Worm (Caenorhabditis elegans): Measurements from ENCODE around the gene F58H1.7.

The F58H1.7 gene

DNA sequence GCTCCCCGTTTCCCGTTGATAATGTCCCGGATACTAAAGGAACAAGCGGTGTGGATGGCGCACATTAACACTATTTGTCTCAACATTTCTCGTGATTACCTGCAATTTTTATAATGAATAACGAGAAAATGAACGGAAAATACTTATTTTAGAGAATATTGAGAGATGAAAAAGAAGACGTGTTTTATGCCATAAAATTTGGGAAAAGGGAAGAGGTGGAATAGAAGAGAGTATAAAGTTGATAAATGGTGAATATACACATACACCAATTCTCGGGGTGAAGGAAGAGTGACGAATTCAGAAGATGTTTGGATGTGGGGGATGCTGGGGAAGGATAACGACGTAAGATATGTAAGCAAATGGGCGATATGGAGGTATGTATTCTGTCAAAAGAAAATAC lies at the start of gene F58H1.7:
Gene F58H1.7, minus strand, starts transcription at position 101 of the 400 bp plus-strand sequence.
- TF ChIP-seq let-607 (tag; optimal IDR thresholded peaks at IDR 0.05): no peak
- no peak for TF ChIP-seq aptf-2 (GFP tag; conservative IDR thresholded peaks at IDR 0.05)
- no peak for TF ChIP-seq efl-1 (GFP tag; optimal IDR thresholded peaks at IDR 0.05)
- TF ChIP-seq Y67H2A.10 (GFP tag; conservative IDR thresholded peaks at IDR 0.05): no peak
- no peak for TF ChIP-seq ama-1 (optimal IDR thresholded peaks at IDR 0.05)
- no peak for TF ChIP-seq ama-1 (GFP tag; optimal IDR thresholded peaks at IDR 0.05)
- TF ChIP-seq bed-1 (GFP tag; IDR thresholded peaks at IDR 0.05): no peak
- no peak for TF ChIP-seq dpl-1 (GFP tag; optimal IDR thresholded peaks at IDR 0.05)
- TF ChIP-seq let-526 (GFP tag; IDR thresholded peaks at IDR 0.05): no peak
- no peak for TF ChIP-seq F37B4.10 (GFP tag; IDR thresholded peaks at IDR 0.05)
- no peak for TF ChIP-seq C17E4.6 (GFP tag; IDR thresholded peaks at IDR 0.05)
- TF ChIP-seq xnd-1 (tag; optimal IDR thresholded peaks at IDR 0.05): no peak
- TF ChIP-seq rcor-1 (GFP tag; IDR thresholded peaks at IDR 0.05): no peak
- TF ChIP-seq ztf-18 (tag; optimal IDR thresholded peaks at IDR 0.05): no peak
- no peak for TF ChIP-seq snpc-3.4 (tag; optimal IDR thresholded peaks at IDR 0.05)
- no peak for TF ChIP-seq lsy-27 (tag; optimal IDR thresholded peaks at IDR 0.05; ENCODE audit: borderline replicate concordance, insufficient read depth)
- no peak for TF ChIP-seq lin-26 (GFP tag; IDR thresholded peaks at IDR 0.05)

- TF ChIP-seq ets-4 (GFP tag; optimal IDR thresholded peaks at IDR 0.05) (no peak), attf-6 (GFP tag; IDR thresholded peaks at IDR 0.05) (no peak), ceh-40 (GFP tag; IDR thresholded peaks at IDR 0.05) (no peak), nhr-80 (tag; optimal IDR thresholded peaks at IDR 0.05) (peak; percentile 21)
These were observed 48.7 kb upstream of the F58H1.7 start, which contains the start of gene add-2 for ce11 chrV:12013298-12013697. Gene add-2, minus strand, starts transcription at chrV:12013406.

DNA sequence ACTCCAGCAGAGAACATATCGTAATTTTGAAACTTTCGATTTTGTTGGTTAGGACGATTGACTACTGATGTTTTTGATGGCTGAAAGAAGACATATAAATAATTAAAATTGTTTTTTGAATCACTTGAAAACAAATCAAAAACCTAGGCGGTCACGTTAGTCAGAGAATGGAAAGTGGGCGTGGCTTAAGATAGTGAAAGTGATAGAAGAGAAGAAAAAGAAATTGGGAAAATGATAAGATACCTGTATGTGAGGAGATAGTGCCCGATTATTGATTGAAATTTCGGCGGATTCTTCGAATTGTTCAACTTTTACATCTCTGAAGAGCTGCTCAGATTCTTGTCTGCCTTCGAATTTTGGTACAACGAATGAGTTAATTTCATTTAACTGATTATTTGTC lies 47.1 kb upstream of the F58H1.7 start:
- no peak for TF ChIP-seq dox-1 (GFP tag; IDR thresholded peaks at IDR 0.05)
- no peak for TF ChIP-seq somi-1 (GFP tag; optimal IDR thresholded peaks at IDR 0.05)
- TF ChIP-seq K12H6.12 (tag; optimal IDR thresholded peaks at IDR 0.05): no peak
- TF ChIP-seq egrh-3 (GFP tag; IDR thresholded peaks at IDR 0.05): no peak
- no peak for TF ChIP-seq lin-40 (tag; optimal IDR thresholded peaks at IDR 0.05)
- no peak for TF ChIP-seq C06A6.2 (GFP tag; conservative IDR thresholded peaks at IDR 0.05)
- TF ChIP-seq cebp-1 (GFP tag; IDR thresholded peaks at IDR 0.05): no peak
- no peak for TF ChIP-seq cebp-1 (tag; optimal IDR thresholded peaks at IDR 0.05)
- TF ChIP-seq mel-28 (tag; optimal IDR thresholded peaks at IDR 0.05; ENCODE audit: borderline replicate concordance): no peak
- TF ChIP-seq lsy-27 (tag; optimal IDR thresholded peaks at IDR 0.05; ENCODE audit: borderline replicate concordance, insufficient read depth): no peak
- no peak for TF ChIP-seq nfya-1 (tag; optimal IDR thresholded peaks at IDR 0.05; ENCODE audit: borderline replicate concordance, insufficient read depth)
- no peak for TF ChIP-seq rcor-1 (GFP tag; IDR thresholded peaks at IDR 0.05)
- TF ChIP-seq K11D2.4 (GFP tag; IDR thresholded peaks at IDR 0.05): no peak
- TF ChIP-seq him-1 (tag; optimal IDR thresholded peaks at IDR 0.05): no peak
- no peak for TF ChIP-seq mes-4 (tag; optimal IDR thresholded peaks at IDR 0.05)
- no peak for TF ChIP-seq F23B12.7 (tag; optimal IDR thresholded peaks at IDR 0.05; ENCODE audit: insufficient read depth)
- no peak for TF ChIP-seq T07F8.4 (tag; optimal IDR thresholded peaks at IDR 0.05)
- TF ChIP-seq dpl-1 (GFP tag; optimal IDR thresholded peaks at IDR 0.05): no peak

DNA sequence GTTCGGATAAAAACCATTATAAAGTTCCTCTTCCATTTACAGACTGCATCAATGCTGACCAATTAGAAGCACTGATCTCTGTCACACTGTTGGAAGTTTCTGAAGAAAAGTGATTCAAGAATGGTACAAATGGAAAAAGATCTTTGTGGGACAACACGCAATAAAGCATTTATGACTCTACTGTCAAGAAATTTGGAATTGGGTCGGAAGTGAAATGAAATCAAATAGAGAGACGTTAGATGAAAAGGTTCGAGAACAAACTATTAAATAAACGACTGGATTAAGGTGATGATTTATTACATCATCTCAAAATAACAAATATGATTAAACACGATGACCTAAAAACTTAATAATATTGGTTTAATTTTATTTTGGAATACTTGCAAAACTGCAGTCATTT lies 41.9 kb upstream of the F58H1.7 start, which contains the start of gene F57F5.3:
Gene F57F5.3, minus strand, starts transcription at position 101 of the 400 bp plus-strand sequence.
- TF ChIP-seq aptf-2 (GFP tag; conservative IDR thresholded peaks at IDR 0.05): no peak
- no peak for TF ChIP-seq chd-7 (tag; optimal IDR thresholded peaks at IDR 0.05)
- no peak for TF ChIP-seq F39B2.1 (GFP tag; IDR thresholded peaks at IDR 0.05)
- TF ChIP-seq mcd-1 (GFP tag; IDR thresholded peaks at IDR 0.05): no peak
- TF ChIP-seq unc-130 (GFP tag; optimal IDR thresholded peaks at IDR 0.05): no peak
- TF ChIP-seq xnd-1 (tag; optimal IDR thresholded peaks at IDR 0.05): no peak
- TF ChIP-seq cebp-1 (GFP tag; IDR thresholded peaks at IDR 0.05): no peak
- TF ChIP-seq cebp-1 (tag; optimal IDR thresholded peaks at IDR 0.05): no peak
- no peak for TF ChIP-seq dox-1 (GFP tag; IDR thresholded peaks at IDR 0.05)
- no peak for TF ChIP-seq fkh-3 (tag; optimal IDR thresholded peaks at IDR 0.05)
- no peak for TF ChIP-seq hrde-1 (tag; optimal IDR thresholded peaks at IDR 0.05; ENCODE audit: borderline replicate concordance)
- no peak for TF ChIP-seq rpc-1 (optimal IDR thresholded peaks at IDR 0.05)
- no peak for TF ChIP-seq rpc-1 (tag; optimal IDR thresholded peaks at IDR 0.05)
- TF ChIP-seq ztf-6 (GFP tag; IDR thresholded peaks at IDR 0.05): no peak
